Fruit fly (Drosophila melanogaster) whole organism, embryonic: ENCODE results near the gene mRpL46.

ENCODE experiments used
- Atf-2 ChIP-seq: fragments of 200-800 bp; sonication (Bioruptor generic); optimal IDR thresholded peaks from 2 replicates; lab custom pipeline; 2016; ENCODE audit warnings: missing biosample characterization, missing genetic modification characterization
- B-H2 ChIP-seq: fragments of 200-800 bp; sonication (Bioruptor generic); optimal IDR thresholded peaks from 2 replicates; lab custom pipeline; 2018; ENCODE audit warnings: missing biosample characterization, mild to moderate bottlenecking, missing genetic modification characterization
- Bdp1 ChIP-seq: fragments of 200-800 bp; sonication (Bioruptor generic); optimal IDR thresholded peaks from 3 replicates; lab custom pipeline; 2016; ENCODE audit warnings: missing biosample characterization, missing genetic modification characterization
- CG10147 ChIP-seq: fragments of 200-800 bp; sonication (Bioruptor generic); optimal IDR thresholded peaks from 2 replicates; lab custom pipeline; 2019; ENCODE audit warnings: missing biosample characterization, mild to moderate bottlenecking, missing genetic modification characterization, moderate library complexity
- CG10462 ChIP-seq: fragments of 200-800 bp; sonication (Bioruptor generic); optimal IDR thresholded peaks from 2 replicates; lab custom pipeline; 2016; ENCODE audit warnings: missing biosample characterization, missing genetic modification characterization
- CG1233 ChIP-seq: fragments of 200-800 bp; sonication (Bioruptor generic); optimal IDR thresholded peaks from 4 replicates; lab custom pipeline; 2018; ENCODE audit warnings: missing biosample characterization, mild to moderate bottlenecking, missing genetic modification characterization
- CG12744 ChIP-seq: fragments of 200-800 bp; sonication (Bioruptor generic); optimal IDR thresholded peaks from 2 replicates; lab custom pipeline; 2016; ENCODE audit warnings: missing biosample characterization, missing genetic modification characterization
- CG13296 ChIP-seq: fragments of 200-800 bp; sonication (Bioruptor generic); optimal IDR thresholded peaks from 3 replicates; lab custom pipeline; 2018; ENCODE audit warnings: missing biosample characterization, mild to moderate bottlenecking, missing genetic modification characterization
- CG15696 ChIP-seq: fragments of 200-800 bp; sonication (Bioruptor generic); optimal IDR thresholded peaks from 2 replicates; lab custom pipeline; 2019; ENCODE audit warnings: missing biosample characterization, mild to moderate bottlenecking, missing genetic modification characterization, moderate library complexity
- CG31365 ChIP-seq: fragments of 200-800 bp; sonication (Bioruptor generic); optimal IDR thresholded peaks from 2 replicates; lab custom pipeline; 2018; ENCODE audit warnings: missing biosample characterization, mild to moderate bottlenecking, missing genetic modification characterization
- CG4854 ChIP-seq: fragments of 200-800 bp; sonication (Bioruptor generic); optimal IDR thresholded peaks from 2 replicates; lab custom pipeline; 2016; ENCODE audit warnings: missing biosample characterization, missing genetic modification characterization, inconsistent platforms
- CG6854 ChIP-seq: fragments of 200-800 bp; sonication (Bioruptor generic); optimal IDR thresholded peaks from 3 replicates; lab custom pipeline; 2017; ENCODE audit warnings: missing biosample characterization, mild to moderate bottlenecking, missing genetic modification characterization
- CG8765 ChIP-seq: fragments of 200-800 bp; sonication (Bioruptor generic); IDR thresholded peaks from 2 replicates; pipeline ENCODE4 v1.3.6; 2022; ENCODE audit warnings: missing biosample characterization, missing genetic modification characterization
- CG9932 ChIP-seq: fragments of 200-800 bp; sonication (Bioruptor generic); IDR thresholded peaks from 2 replicates; pipeline ENCODE4 v1.3.6; 2022; ENCODE audit warnings: missing biosample characterization, missing genetic modification characterization
- Dad ChIP-seq: fragments of 200-800 bp; sonication (Bioruptor generic); optimal IDR thresholded peaks from 3 replicates; lab custom pipeline; 2016; ENCODE audit warnings: missing biosample characterization, missing genetic modification characterization
- Dip2 ChIP-seq: fragments of 200-800 bp; sonication (Bioruptor generic); IDR thresholded peaks from 2 replicates; pipeline ENCODE4 v1.3.6; 2022; ENCODE audit warnings: missing biosample characterization, missing genetic modification characterization
- Dip3 ChIP-seq: fragments of 200-800 bp; sonication (Bioruptor generic); optimal IDR thresholded peaks from 3 replicates; lab custom pipeline; 2016; ENCODE audit warnings: missing biosample characterization, missing genetic modification characterization
- Doc2 ChIP-seq: fragments of 200-800 bp; sonication (Bioruptor generic); IDR thresholded peaks from 2 replicates; pipeline ENCODE4 v1.3.6; 2022; ENCODE audit warnings: missing biosample characterization, missing genetic modification characterization
- GATAe ChIP-seq: fragments of 200-800 bp; sonication (Bioruptor generic); conservative IDR thresholded peaks from 2 replicates; pipeline ENCODE4 v1.3.6; 2022; ENCODE audit warnings: missing biosample characterization, missing genetic modification characterization
- HLH54F ChIP-seq: fragments of 200-800 bp; sonication (Bioruptor generic); optimal IDR thresholded peaks from 3 replicates; lab custom pipeline; 2016; ENCODE audit warnings: missing biosample characterization, missing genetic modification characterization
- HLHmδ ChIP-seq: fragments of 200-800 bp; sonication (Bioruptor generic); optimal IDR thresholded peaks from 2 replicates; lab custom pipeline; 2018; ENCODE audit warnings: missing biosample characterization, mild to moderate bottlenecking, missing genetic modification characterization, moderate library complexity
- Hr39 ChIP-seq: fragments of >200 bp; optimal IDR thresholded peaks from 2 replicates; lab custom pipeline; 2017
- Jarid2 ChIP-seq: fragments of 200-800 bp; sonication (Bioruptor generic); optimal IDR thresholded peaks from 3 replicates; lab custom pipeline; 2017; ENCODE audit warnings: mild to moderate bottlenecking, missing biosample characterization, missing genetic modification reagents, missing genetic modification characterization
- MESR4 ChIP-seq: fragments of 200-800 bp; sonication (Bioruptor generic); optimal IDR thresholded peaks from 2 replicates; lab custom pipeline; 2018; ENCODE audit warnings: missing biosample characterization, mild to moderate bottlenecking, missing genetic modification characterization, moderate library complexity
- Meics ChIP-seq: fragments of 200-800 bp; sonication (Bioruptor generic); optimal IDR thresholded peaks from 2 replicates; lab custom pipeline; 2017; ENCODE audit warnings: missing biosample characterization, mild to moderate bottlenecking, missing genetic modification characterization
- Neu2 ChIP-seq: fragments of 200-800 bp; sonication (Bioruptor generic); optimal IDR thresholded peaks from 3 replicates; lab custom pipeline; 2016; ENCODE audit warnings: missing biosample characterization, missing genetic modification characterization, borderline replicate concordance
- Scr ChIP-seq: fragments of 200-800 bp; sonication (Bioruptor generic); IDR thresholded peaks from 2 replicates; pipeline ENCODE4 v1.3.6; 2022; ENCODE audit warnings: missing biosample characterization, missing genetic modification characterization; ENCODE audit not compliant: partially characterized antibody
- aop ChIP-seq: fragments of 200-800 bp; sonication (Bioruptor generic); IDR thresholded peaks from 2 replicates; pipeline ENCODE4 v1.3.6; 2022; ENCODE audit warnings: missing biosample characterization, missing genetic modification characterization
- az2 ChIP-seq: fragments of 200-800 bp; sonication (Bioruptor generic); optimal IDR thresholded peaks from 3 replicates; lab custom pipeline; 2016; ENCODE audit warnings: missing biosample characterization, missing genetic modification characterization
- bigmax ChIP-seq: fragments of 200-800 bp; sonication (Bioruptor generic); optimal IDR thresholded peaks from 2 replicates; lab custom pipeline; 2018; ENCODE audit warnings: missing biosample characterization, mild to moderate bottlenecking, missing genetic modification characterization
- cato ChIP-seq: fragments of 200-800 bp; sonication (Bioruptor generic); optimal IDR thresholded peaks from 2 replicates; lab custom pipeline; 2016; ENCODE audit warnings: missing biosample characterization, missing genetic modification characterization, borderline replicate concordance
- crc ChIP-seq: fragments of 200-800 bp; sonication (Bioruptor generic); optimal IDR thresholded peaks from 2 replicates; lab custom pipeline; 2016; ENCODE audit warnings: missing biosample characterization, missing genetic modification characterization
- fu2 ChIP-seq: fragments of 200-800 bp; sonication (Bioruptor generic); optimal IDR thresholded peaks from 2 replicates; lab custom pipeline; 2016; ENCODE audit warnings: missing biosample characterization, missing genetic modification characterization
- gfzf ChIP-seq: fragments of 200-800 bp; sonication (Bioruptor generic); optimal IDR thresholded peaks from 2 replicates; lab custom pipeline; 2016; ENCODE audit warnings: missing biosample characterization, mild to moderate bottlenecking, missing genetic modification characterization, moderate library complexity
- gsb-n ChIP-seq: fragments of 200-800 bp; sonication (Bioruptor generic); optimal IDR thresholded peaks from 3 replicates; lab custom pipeline; 2018; ENCODE audit warnings: missing biosample characterization, mild to moderate bottlenecking, missing genetic modification characterization
- h ChIP-seq: fragments of >200 bp; optimal IDR thresholded peaks from 2 replicates; lab custom pipeline; 2017
- jumu ChIP-seq: fragments of 200-800 bp; sonication (Bioruptor generic); optimal IDR thresholded peaks from 3 replicates; lab custom pipeline; 2016; ENCODE audit warnings: missing biosample characterization, missing genetic modification characterization
- kay ChIP-seq: fragments of 200-800 bp; sonication (Bioruptor generic); optimal IDR thresholded peaks from 2 replicates; lab custom pipeline; 2016; ENCODE audit warnings: missing biosample characterization, missing genetic modification characterization
- ken ChIP-seq: fragments of 200-800 bp; sonication (Bioruptor generic); IDR thresholded peaks from 3 replicates; pipeline ENCODE4 v1.3.6; 2022; ENCODE audit warnings: missing biosample characterization, missing genetic modification characterization
- lilli ChIP-seq: fragments of 200-800 bp; sonication (Bioruptor generic); optimal IDR thresholded peaks from 3 replicates; lab custom pipeline; 2016; ENCODE audit warnings: missing biosample characterization, missing genetic modification characterization
- org-1 ChIP-seq: fragments of 200-800 bp; sonication (Bioruptor generic); optimal IDR thresholded peaks from 2 replicates; lab custom pipeline; 2017; ENCODE audit warnings: missing biosample characterization, missing genetic modification characterization
- pan ChIP-seq, 4 experiments: fragments of >200 bp in 3 of 4; fragments of 200-800 bp in 1 of 4; sonication (Bioruptor generic) in 1 of 4; optimal IDR thresholded peaks in 3 of 4; IDR thresholded peaks in 1 of 4; 2 replicates each; pipeline versions ENCODE4 v1.3.6 to Lab custom; 2017 to 2022; ENCODE audit warnings: missing biosample characterization in 2 of 4, missing genetic modification characterization in 2 of 4, mixed read lengths in 1 of 4
- pfk ChIP-seq: fragments of 200-800 bp; sonication (Bioruptor generic); optimal IDR thresholded peaks from 2 replicates; lab custom pipeline; 2018; ENCODE audit warnings: missing biosample characterization, mild to moderate bottlenecking, missing genetic modification characterization, moderate library complexity
- phol ChIP-seq: fragments of 200-800 bp; sonication (Bioruptor generic); optimal IDR thresholded peaks from 3 replicates; lab custom pipeline; 2018; ENCODE audit warnings: missing biosample characterization, mild to moderate bottlenecking, missing genetic modification characterization, moderate library complexity
- sd ChIP-seq: fragments of 200-800 bp; sonication (Bioruptor generic); optimal IDR thresholded peaks from 3 replicates; lab custom pipeline; 2018; ENCODE audit warnings: missing biosample characterization, mild to moderate bottlenecking, missing genetic modification characterization, moderate library complexity
- sens-2 ChIP-seq: fragments of 200-800 bp; sonication (Bioruptor generic); IDR thresholded peaks from 2 replicates; pipeline ENCODE4 v1.3.6; 2022; ENCODE audit warnings: missing biosample characterization, missing genetic modification characterization
- sim ChIP-seq: fragments of 200-800 bp; sonication (Bioruptor generic); IDR thresholded peaks from 2 replicates; pipeline ENCODE4 v1.3.6; 2022; ENCODE audit warnings: missing biosample characterization, missing genetic modification characterization
- vnd ChIP-seq: fragments of 200-800 bp; sonication (Bioruptor generic); IDR thresholded peaks from 3 replicates; pipeline ENCODE4 v1.3.6; 2022; ENCODE audit warnings: missing biosample characterization, missing genetic modification characterization; ENCODE audit not compliant: partially characterized antibody
- zen ChIP-seq: fragments of 200-800 bp; sonication (Bioruptor generic); optimal IDR thresholded peaks from 3 replicates; lab custom pipeline; 2018; ENCODE audit warnings: missing biosample characterization, mild to moderate bottlenecking, missing genetic modification characterization, moderate library complexity

mRpL46 gene

DNA sequence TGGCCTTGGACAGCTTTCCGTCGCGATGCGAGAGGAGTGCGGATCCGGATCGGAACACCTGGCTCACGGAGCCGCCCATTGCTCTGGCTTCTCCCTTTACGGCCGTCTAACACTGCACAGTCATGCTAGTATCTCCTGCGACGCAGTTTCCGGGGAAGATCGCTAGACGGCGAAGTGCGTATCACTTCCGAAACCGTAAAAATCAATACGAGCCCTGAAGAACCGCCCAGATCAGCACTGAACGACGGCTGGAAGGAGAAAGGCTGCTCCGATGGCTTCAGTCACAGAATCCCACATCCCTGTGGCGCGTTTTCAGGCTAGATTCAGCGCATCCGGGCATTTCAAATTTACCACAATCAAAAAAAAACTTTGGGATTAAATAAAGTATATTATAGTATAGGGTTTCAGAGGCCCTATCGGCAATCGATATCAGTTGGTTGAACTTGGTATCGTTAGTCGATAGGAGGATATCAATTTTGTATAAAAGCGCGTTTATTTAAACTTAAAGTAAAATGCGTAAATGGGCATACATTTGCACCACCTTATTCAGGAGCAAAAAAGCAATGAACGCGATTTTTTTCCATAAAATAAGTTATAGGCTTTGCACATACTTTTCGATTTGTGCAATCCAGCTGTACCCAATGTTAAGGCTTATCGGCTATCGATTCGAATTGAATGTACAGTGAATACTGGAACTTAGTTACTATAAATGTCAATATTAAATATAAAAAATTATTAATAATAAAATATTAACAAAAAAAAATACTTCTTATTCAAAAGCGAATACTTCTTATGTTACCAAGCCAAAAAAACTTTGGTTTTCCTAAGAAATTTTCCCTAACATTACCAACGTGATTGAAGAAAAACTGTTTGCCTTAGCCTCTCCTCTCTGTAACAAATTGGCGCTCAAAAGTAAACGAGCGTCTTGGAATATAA, 2.3 kb upstream of the mRpL46 start, which contains the start of the genes CG13933 and PolD2 (continued):
- peak; percentile 98 for TF ChIP-seq gsb-n (tag; lab: Kevin White, UChicago)
- TF ChIP-seq crc = peak; percentile 25
- peak; percentile 93 for TF ChIP-seq kay (GFP tag; lab: Kevin White, UChicago)
- peak; percentile 97 for TF ChIP-seq ken (GFP tag; lab: Robert Waterston, UW)
- no peak for TF ChIP-seq CG31365 (tag; lab: Kevin White, UChicago)
- TF ChIP-seq CG13296 (GFP tag; lab: Kevin White, UChicago) = no peak
- TF ChIP-seq Doc2 (GFP tag; lab: Robert Waterston, UW) = 0 out of 2 replicates have a peak, but pooled peaks have one; percentile 22
- peak; percentile 66 for TF ChIP-seq jumu (GFP tag; lab: Kevin White, UChicago)
- peak; percentile 88 for TF ChIP-seq phol (tag; lab: Kevin White, UChicago)
- TF ChIP-seq MESR4 = peak; percentile 16
- TF ChIP-seq pan (optimal IDR thresholded peaks at IDR 0.05; lab: Kevin White, UChicago) = no peak
- peak in 1 of 2 experiments; percentile 96 for TF ChIP-seq pan (GFP tag; optimal IDR thresholded peaks at IDR 0.05 in 1 of 2, IDR thresholded peaks at IDR 0.05 in 1 of 2)
- peak; percentile 83 for TF ChIP-seq Scr (GFP tag; lab: Robert Waterston, UW)
- TF ChIP-seq CG6854 = peak; percentile 68
- peak; percentile 90 for TF ChIP-seq CG8765
- no peak for TF ChIP-seq Dip2
- peak; percentile 94 for TF ChIP-seq aop (GFP tag; lab: Robert Waterston, UW)
- no peak for TF ChIP-seq pfk (GFP tag; lab: Kevin White, UChicago)
- no peak for TF ChIP-seq HLHmδ (GFP tag; lab: Kevin White, UChicago)
- TF ChIP-seq Dip3 = peak; percentile 77
- TF ChIP-seq sim (GFP tag; lab: Robert Waterston, UW) = peak; percentile 65; the same call in 1 of the 2 replicates
- no peak for TF ChIP-seq Neu2 (GFP tag; lab: Kevin White, UChicago)
- TF ChIP-seq Bdp1 (GFP tag; lab: Kevin White, UChicago) = peak; percentile 63
- no peak for TF ChIP-seq CG12744 (GFP tag; lab: Kevin White, UChicago)
- peak; percentile 88 for TF ChIP-seq org-1 (GFP tag; lab: Kevin White, UChicago)
- peak; percentile 72 for TF ChIP-seq fu2 (GFP tag; lab: Kevin White, UChicago)
- peak; percentile 90 for TF ChIP-seq GATAe (GFP tag; lab: Robert Waterston, UW)
- no peak for TF ChIP-seq CG1233 (GFP tag; lab: Kevin White, UChicago)
- TF ChIP-seq Hr39 (lab: Kevin White, UChicago) = no peak
- TF ChIP-seq Jarid2 (GFP tag; lab: Kevin White, UChicago) = no peak
- TF ChIP-seq Atf-2 = peak; percentile 84
- peak; percentile 86 for TF ChIP-seq vnd (GFP tag; lab: Robert Waterston, UW)
- no peak for TF ChIP-seq bigmax (GFP tag; lab: Kevin White, UChicago)
- TF ChIP-seq Meics (GFP tag; lab: Kevin White, UChicago) = peak; percentile 88
- no peak for TF ChIP-seq gfzf (GFP tag; lab: Kevin White, UChicago)
- TF ChIP-seq CG9932 = peak; percentile 99
- peak; percentile 74 for TF ChIP-seq CG10147
- TF ChIP-seq B-H2 (GFP tag; lab: Kevin White, UChicago) = no peak
- TF ChIP-seq CG15696 (tag; lab: Kevin White, UChicago) = peak; percentile 76
- TF ChIP-seq cato (GFP tag; lab: Kevin White, UChicago) = peak; percentile 94
- TF ChIP-seq sens-2 (GFP tag; lab: Robert Waterston, UW) = peak; percentile 99
- TF ChIP-seq az2 (GFP tag; lab: Kevin White, UChicago) = peak; percentile 98
- TF ChIP-seq CG4854 (GFP tag; lab: Kevin White, UChicago) = no peak
- TF ChIP-seq zen (tag; lab: Kevin White, UChicago) = peak; percentile 87
- no peak for TF ChIP-seq Dad (GFP tag; lab: Kevin White, UChicago)
- no peak for TF ChIP-seq h (lab: Kevin White, UChicago)
- peak; percentile 94 for TF ChIP-seq lilli (GFP tag; lab: Kevin White, UChicago)
- TF ChIP-seq CG10462 (GFP tag; lab: Kevin White, UChicago) = peak; percentile 92
- peak; percentile 76 for TF ChIP-seq HLH54F
- no peak for TF ChIP-seq sd (tag; lab: Kevin White, UChicago)
